Fruit fly (Drosophila melanogaster) whole organism, embryonic: Measurements from ENCODE around the gene CG44000.

ENCODE experiments used
- Blimp-1 ChIP-seq: fragments of 200-800 bp; sonication (Bioruptor generic); optimal IDR thresholded peaks from 3 replicates; lab custom pipeline; 2018; ENCODE audit warnings: missing biosample characterization, missing genetic modification characterization, mild to moderate bottlenecking, moderate library complexity, missing genetic modification reagents
- CG10274 ChIP-seq: fragments of 200-800 bp; sonication (Bioruptor generic); optimal IDR thresholded peaks from 3 replicates; lab custom pipeline; 2017; ENCODE audit warnings: missing biosample characterization, mild to moderate bottlenecking, missing genetic modification characterization
- CG10959 ChIP-seq: fragments of 200-800 bp; sonication (Bioruptor generic); IDR thresholded peaks from 2 replicates; pipeline ENCODE4 v1.3.6; 2022; ENCODE audit warnings: missing biosample characterization, missing genetic modification characterization
- CG13424 ChIP-seq: fragments of 200-800 bp; sonication (Bioruptor generic); optimal IDR thresholded peaks from 2 replicates; lab custom pipeline; 2019; ENCODE audit warnings: missing biosample characterization, mild to moderate bottlenecking, missing genetic modification characterization, moderate library complexity
- CG14710 ChIP-seq: fragments of 200-800 bp; sonication (Bioruptor generic); optimal IDR thresholded peaks from 3 replicates; lab custom pipeline; 2019; ENCODE audit warnings: missing biosample characterization, mild to moderate bottlenecking, missing genetic modification characterization, moderate library complexity
- CG15011 ChIP-seq: fragments of 200-800 bp; sonication (Bioruptor generic); optimal IDR thresholded peaks from 3 replicates; lab custom pipeline; 2018; ENCODE audit warnings: missing biosample characterization, mild to moderate bottlenecking, missing genetic modification characterization
- CG16779 ChIP-seq: fragments of 200-800 bp; sonication (Bioruptor generic); IDR thresholded peaks from 2 replicates; pipeline ENCODE4 v1.3.6; 2022; ENCODE audit warnings: missing biosample characterization, missing genetic modification characterization
- CG16813 ChIP-seq: fragments of 200-800 bp; sonication (Bioruptor generic); IDR thresholded peaks from 3 replicates; pipeline ENCODE4 v1.3.6; 2022; ENCODE audit warnings: missing biosample characterization, missing genetic modification characterization; ENCODE audit not compliant: partially characterized antibody
- CG1792 ChIP-seq: fragments of 200-800 bp; sonication (Bioruptor generic); optimal IDR thresholded peaks from 2 replicates; lab custom pipeline; 2016; ENCODE audit warnings: missing biosample characterization, missing genetic modification characterization
- CG18011 ChIP-seq: fragments of 200-800 bp; sonication (Bioruptor generic); optimal IDR thresholded peaks from 2 replicates; lab custom pipeline; 2017; ENCODE audit warnings: missing biosample characterization, missing genetic modification characterization, mild to moderate bottlenecking, moderate library complexity, missing genotype
- CG2199 ChIP-seq: fragments of 200-800 bp; sonication (Bioruptor generic); IDR thresholded peaks from 3 replicates; pipeline ENCODE4 v1.3.6; 2022; ENCODE audit warnings: missing biosample characterization, missing genetic modification characterization
- CG34422 ChIP-seq: fragments of 200-800 bp; sonication (Bioruptor generic); IDR thresholded peaks from 3 replicates; pipeline ENCODE4 v1.3.6; 2022; ENCODE audit warnings: missing biosample characterization, missing genetic modification characterization
- CG4404 ChIP-seq: fragments of 200-800 bp; sonication (Bioruptor generic); IDR thresholded peaks from 2 replicates; pipeline ENCODE4 v1.3.6; 2022; ENCODE audit warnings: missing biosample characterization, missing genetic modification characterization
- CG5953 ChIP-seq: fragments of 200-800 bp; sonication (Bioruptor generic); IDR thresholded peaks from 2 replicates; pipeline ENCODE4 v1.3.6; 2022; ENCODE audit warnings: missing biosample characterization, missing genetic modification characterization
- CG7928 ChIP-seq: fragments of 200-800 bp; sonication (Bioruptor generic); optimal IDR thresholded peaks from 2 replicates; lab custom pipeline; 2017; ENCODE audit warnings: missing biosample characterization, mild to moderate bottlenecking, missing genetic modification characterization
- CG7987 ChIP-seq: fragments of 200-800 bp; sonication (Bioruptor generic); optimal IDR thresholded peaks from 2 replicates; lab custom pipeline; 2018; ENCODE audit warnings: missing biosample characterization, mild to moderate bottlenecking, missing genetic modification characterization, moderate library complexity
- CG8924 ChIP-seq: fragments of 200-800 bp; optimal IDR thresholded peaks from 3 replicates; lab custom pipeline; 2019; ENCODE audit warnings: missing biosample characterization, mild to moderate bottlenecking, missing genetic modification characterization, moderate library complexity
- CG9817 ChIP-seq: fragments of 200-800 bp; sonication (Bioruptor generic); optimal IDR thresholded peaks from 2 replicates; lab custom pipeline; 2018; ENCODE audit warnings: missing biosample characterization, mild to moderate bottlenecking, missing genetic modification characterization, moderate library complexity
- CTCF ChIP-seq: fragments of 200-800 bp; sonication (Bioruptor generic); optimal IDR thresholded peaks from 2 replicates; lab custom pipeline; 2017; ENCODE audit warnings: missing biosample characterization, mild to moderate bottlenecking, missing genetic modification characterization, moderate library complexity
- CkIIα-i1 ChIP-seq: fragments of 200-800 bp; sonication (Bioruptor generic); IDR thresholded peaks from 2 replicates; pipeline ENCODE4 v1.3.6; 2022; ENCODE audit warnings: missing biosample characterization, missing genetic modification characterization
- Dek ChIP-seq: fragments of 200-800 bp; sonication (Bioruptor generic); optimal IDR thresholded peaks from 3 replicates; lab custom pipeline; 2019; ENCODE audit warnings: missing biosample characterization, mild to moderate bottlenecking, missing genetic modification characterization, moderate library complexity
- Dip2 ChIP-seq: fragments of 200-800 bp; sonication (Bioruptor generic); IDR thresholded peaks from 2 replicates; pipeline ENCODE4 v1.3.6; 2022; ENCODE audit warnings: missing biosample characterization, missing genetic modification characterization
- Dref ChIP-seq: fragments of 200-800 bp; sonication (Bioruptor generic); IDR thresholded peaks from 2 replicates; pipeline ENCODE4 v1.3.6; 2022; ENCODE audit warnings: missing biosample characterization, missing genetic modification characterization
- Ets65A ChIP-seq: fragments of 200-800 bp; sonication (Bioruptor generic); peaks from one replicate; lab custom pipeline; 2016; ENCODE audit warnings: missing biosample characterization, missing genetic modification characterization
- Fer1 ChIP-seq: fragments of 200-800 bp; sonication (Bioruptor generic); optimal IDR thresholded peaks from 2 replicates; lab custom pipeline; 2017; ENCODE audit warnings: missing biosample characterization, mild to moderate bottlenecking, missing genetic modification characterization
- MBD-R2 ChIP-seq: fragments of 200-800 bp; sonication (Bioruptor generic); IDR thresholded peaks from 2 replicates; pipeline ENCODE4 v1.3.6; 2022; ENCODE audit warnings: missing biosample characterization, missing genetic modification characterization
- Max ChIP-seq: fragments of 200-800 bp; sonication (Bioruptor generic); optimal IDR thresholded peaks from 2 replicates; lab custom pipeline; 2016; ENCODE audit warnings: missing biosample characterization, mild to moderate bottlenecking, missing genetic modification characterization
- Med ChIP-seq: fragments of 200-800 bp; sonication (Bioruptor generic); peaks from one replicate; lab custom pipeline; 2016; ENCODE audit warnings: missing biosample characterization, missing genetic modification characterization, mild to moderate bottlenecking, inconsistent platforms, moderate library complexity
- Opbp ChIP-seq: fragments of 200-800 bp; sonication (Bioruptor generic); IDR thresholded peaks from 3 replicates; pipeline ENCODE4 v1.3.6; 2022; ENCODE audit warnings: missing biosample characterization, missing genetic modification characterization; ENCODE audit not compliant: partially characterized antibody
- Vsx1 ChIP-seq: fragments of 200-800 bp; sonication (Bioruptor generic); optimal IDR thresholded peaks from 2 replicates; lab custom pipeline; 2017; ENCODE audit warnings: missing biosample characterization, mild to moderate bottlenecking, missing genetic modification characterization, missing genetic modification reagents
- YL-1 ChIP-seq: fragments of 200-800 bp; sonication (Bioruptor generic); optimal IDR thresholded peaks from 3 replicates; lab custom pipeline; 2017; ENCODE audit warnings: missing biosample characterization, mild to moderate bottlenecking, missing genetic modification characterization
- chif ChIP-seq, 2 experiments: fragments of 200-800 bp; sonication (Bioruptor generic); optimal IDR thresholded peaks; 3 replicates each; lab custom pipeline; 2016; ENCODE audit warnings: missing biosample characterization in 2 of 2, missing genetic modification characterization in 2 of 2
- dati ChIP-seq: fragments of 200-800 bp; sonication (Bioruptor generic); IDR thresholded peaks from 2 replicates; pipeline ENCODE4 v1.3.6; 2022; ENCODE audit warnings: missing biosample characterization, missing genetic modification characterization
- dmrt11E ChIP-seq: fragments of 200-800 bp; sonication (Bioruptor generic); optimal IDR thresholded peaks from 3 replicates; lab custom pipeline; 2018; ENCODE audit warnings: missing biosample characterization, mild to moderate bottlenecking, missing genetic modification characterization, moderate library complexity
- gce ChIP-seq: fragments of 200-800 bp; sonication (Bioruptor generic); IDR thresholded peaks from 3 replicates; pipeline ENCODE4 v1.3.6; 2022; ENCODE audit warnings: missing biosample characterization, missing genetic modification characterization
- hb ChIP-seq: fragments of 200-800 bp; sonication (Bioruptor generic); IDR thresholded peaks from 3 replicates; pipeline ENCODE4 v1.3.6; 2022; ENCODE audit warnings: missing biosample characterization, missing genetic modification characterization; ENCODE audit not compliant: partially characterized antibody
- hth ChIP-seq: fragments of >200 bp; optimal IDR thresholded peaks from 2 replicates; lab custom pipeline; 2017; ENCODE audit warnings: inconsistent platforms
- inv ChIP-seq: fragments of 200-800 bp; sonication (Bioruptor generic); IDR thresholded peaks from 2 replicates; pipeline ENCODE4 v1.3.6; 2022; ENCODE audit warnings: missing biosample characterization, missing genetic modification characterization; ENCODE audit not compliant: partially characterized antibody
- jigr1 ChIP-seq: fragments of 200-800 bp; sonication (Bioruptor generic); IDR thresholded peaks from 3 replicates; pipeline ENCODE4 v1.3.6; 2022; ENCODE audit warnings: missing biosample characterization, missing genetic modification characterization
- ken ChIP-seq: fragments of 200-800 bp; sonication (Bioruptor generic); IDR thresholded peaks from 3 replicates; pipeline ENCODE4 v1.3.6; 2022; ENCODE audit warnings: missing biosample characterization, missing genetic modification characterization
- knrl ChIP-seq: fragments of 200-800 bp; sonication (Bioruptor generic); IDR thresholded peaks from 3 replicates; pipeline ENCODE4 v1.3.6; 2022; ENCODE audit warnings: missing biosample characterization, missing genetic modification characterization; ENCODE audit not compliant: partially characterized antibody
- nmo ChIP-seq: fragments of 200-800 bp; sonication (Bioruptor generic); optimal IDR thresholded peaks from 2 replicates; lab custom pipeline; 2018; ENCODE audit warnings: missing biosample characterization, mild to moderate bottlenecking, missing genetic modification characterization, moderate library complexity
- peb ChIP-seq: fragments of 200-800 bp; sonication (Bioruptor generic); IDR thresholded peaks from 2 replicates; pipeline ENCODE4 v1.3.6; 2022; ENCODE audit warnings: missing biosample characterization, missing genetic modification characterization
- sd ChIP-seq: fragments of 200-800 bp; sonication (Bioruptor generic); optimal IDR thresholded peaks from 3 replicates; lab custom pipeline; 2018; ENCODE audit warnings: missing biosample characterization, mild to moderate bottlenecking, missing genetic modification characterization, moderate library complexity
- slp2 ChIP-seq: fragments of 200-800 bp; sonication (Bioruptor generic); optimal IDR thresholded peaks from 2 replicates; lab custom pipeline; 2016; ENCODE audit warnings: missing biosample characterization, missing genetic modification characterization
- sna ChIP-seq: fragments of 200-800 bp; sonication (Bioruptor generic); IDR thresholded peaks from 2 replicates; pipeline ENCODE4 v1.3.6; 2022; ENCODE audit warnings: missing biosample characterization, missing genetic modification characterization; ENCODE audit not compliant: partially characterized antibody
- ssp ChIP-seq: fragments of 200-800 bp; sonication (Bioruptor generic); IDR thresholded peaks from 2 replicates; pipeline ENCODE4 v1.3.6; 2022; ENCODE audit warnings: missing biosample characterization, missing genetic modification characterization
- stc ChIP-seq: fragments of 200-800 bp; sonication (Bioruptor generic); IDR thresholded peaks from 2 replicates; pipeline ENCODE4 v1.3.6; 2022; ENCODE audit warnings: missing biosample characterization, missing genetic modification characterization
- tin ChIP-seq: fragments of 200-800 bp; sonication (Bioruptor generic); optimal IDR thresholded peaks from 3 replicates; lab custom pipeline; 2016; ENCODE audit warnings: missing biosample characterization, missing genetic modification characterization
- trem ChIP-seq: fragments of 200-800 bp; optimal IDR thresholded peaks from 3 replicates; lab custom pipeline; 2019; ENCODE audit warnings: missing biosample characterization, mild to moderate bottlenecking, missing genetic modification characterization, moderate library complexity
- vfl ChIP-seq: fragments of 200-800 bp; sonication (Bioruptor generic); optimal IDR thresholded peaks from 2 replicates; lab custom pipeline; 2016; ENCODE audit warnings: missing biosample characterization, missing genetic modification characterization
- zen2 ChIP-seq: fragments of 200-800 bp; sonication (Bioruptor generic); IDR thresholded peaks from 3 replicates; pipeline ENCODE4 v1.3.6; 2022; ENCODE audit warnings: missing biosample characterization, missing genetic modification characterization; ENCODE audit not compliant: partially characterized antibody

Gene CG44000

dm6 chr2L:5054953-5055352 lies 11.9 kb downstream of the CG44000 start, which contains the start of the genes CG14036 and His3.3A (continued):
- TF ChIP-seq CTCF (GFP tag; lab: Kevin White, UChicago) (peak; percentile 33), stc (GFP tag; lab: Robert Waterston, UW) (no peak), jigr1 (GFP tag; lab: Robert Waterston, UW) (no peak), CG16813 (GFP tag; lab: Robert Waterston, UW) (peak; percentile 69), CG18011 (no peak), CG13424 (peak; percentile 43), hth (lab: Kevin White, UChicago) (no peak), sd (peak; percentile 86), CG34422 (peak; percentile 75; the same call in 2 of the 3 replicates), CG10959 (GFP tag; lab: Robert Waterston, UW) (no peak), Blimp-1 (GFP tag; lab: Kevin White, UChicago) (peak; percentile 69), vfl (GFP tag; lab: Kevin White, UChicago) (no peak), Opbp (peak; percentile 63; the same call in 2 of the 3 replicates), YL-1 (peak; percentile 63), Max (no peak), ken (GFP tag; lab: Robert Waterston, UW) (no peak), CG1792 (GFP tag; lab: Kevin White, UChicago) (no peak), Ets65A (peak; percentile 41), sna (peak; percentile 66), ssp (GFP tag; lab: Robert Waterston, UW) (peak; percentile 74), chif (GFP tag; optimal IDR thresholded peaks at IDR 0.05; lab: Kevin White, UChicago) (no peak), CG9817 (tag; lab: Kevin White, UChicago) (peak; percentile 11), tin (GFP tag; lab: Kevin White, UChicago) (no peak), knrl (peak; percentile 52; the same call in 2 of the 3 replicates), Dek (no peak), Fer1 (GFP tag; lab: Kevin White, UChicago) (peak; percentile 48), dmrt11E (tag; lab: Kevin White, UChicago) (peak; percentile 11), CG5953 (no peak), CG7987 (GFP tag; lab: Kevin White, UChicago) (peak; percentile 27), trem (tag; lab: Kevin White, UChicago) (peak; percentile 75), hb (no peak), Vsx1 (GFP tag; lab: Kevin White, UChicago) (no peak), zen2 (GFP tag; lab: Robert Waterston, UW) (peak; percentile 52; the same call in 2 of the 3 replicates), gce (GFP tag; lab: Robert Waterston, UW) (0 out of 3 replicates have a peak, but pooled peaks have one; percentile 16), CG10274 (no peak), CG4404 (GFP tag; lab: Robert Waterston, UW) (no peak), CG7928 (GFP tag; lab: Kevin White, UChicago) (peak; percentile 1), CG15011 (GFP tag; lab: Kevin White, UChicago) (no peak), nmo (GFP tag; lab: Kevin White, UChicago) (peak; percentile 56), Dip2 (GFP tag; lab: Robert Waterston, UW) (no peak), MBD-R2 (GFP tag; lab: Robert Waterston, UW) (peak; percentile 86), CG2199 (GFP tag; lab: Robert Waterston, UW) (no peak), CG14710 (tag; lab: Kevin White, UChicago) (peak; percentile 97), Med (GFP tag; lab: Kevin White, UChicago) (peak; percentile 87), peb (no peak), slp2 (GFP tag; lab: Kevin White, UChicago) (no peak), inv (peak; percentile 43; the same call in 1 of the 2 replicates), CkIIα-i1 (GFP tag; lab: Robert Waterston, UW) (no peak), dati (GFP tag; lab: Robert Waterston, UW) (no peak), CG8924 (peak; percentile 49), Dref (GFP tag; lab: Robert Waterston, UW) (peak; percentile 91), CG16779 (GFP tag; lab: Robert Waterston, UW) (no peak)
